Worm (Caenorhabditis elegans) whole organism, midembryonic: Measurements from ENCODE around the gene epac-1.

ENCODE experiments used
- T22C8.4 ChIP-seq: fragments of 200-800 bp; sonication (Bioruptor generic); IDR thresholded peaks from 2 replicates; pipeline ENCODE4 v1.3.6; 2022; ENCODE audit warnings: missing genetic modification characterization, missing compliant biosample characterization
- cog-1 ChIP-seq: sonication (generic microtip); optimal IDR thresholded peaks from 2 replicates; lab custom pipeline; 2016; ENCODE audit warnings: missing genetic modification characterization, missing compliant biosample characterization
- flt-1 ChIP-seq: fragments of 200-800 bp; sonication (Bioruptor generic); IDR thresholded peaks from 2 replicates; pipeline ENCODE4 v1.3.6; 2022; ENCODE audit warnings: missing genetic modification characterization, missing compliant biosample characterization
- klf-2 ChIP-seq: fragments of 200-800 bp; sonication (Bioruptor generic); conservative IDR thresholded peaks from 2 replicates; pipeline ENCODE4 v1.3.6; 2022; ENCODE audit warnings: missing genetic modification reagents, missing genetic modification characterization, missing compliant biosample characterization
- med-1 ChIP-seq: sonication (generic microtip); optimal IDR thresholded peaks from 2 replicates; lab custom pipeline; 2017; ENCODE audit warnings: missing genetic modification characterization, mild to moderate bottlenecking, missing compliant biosample characterization, antibody characterized with exemption, missing genetic modification reagents; ENCODE audit not compliant: insufficient read depth
- ref-1 ChIP-seq: fragments of 200-800 bp; sonication (Bioruptor generic); conservative IDR thresholded peaks from 2 replicates; pipeline ENCODE4 v1.3.6; 2022; ENCODE audit warnings: missing genetic modification reagents, missing genetic modification characterization, missing compliant biosample characterization
- tab-1 ChIP-seq: fragments of 200-800 bp; sonication (Bioruptor generic); IDR thresholded peaks from 2 replicates; pipeline ENCODE4 v1.3.6; 2022; ENCODE audit warnings: missing genetic modification characterization, missing compliant biosample characterization
- ztf-23 ChIP-seq: fragments of 200-800 bp; sonication (Bioruptor generic); IDR thresholded peaks from 2 replicates; pipeline ENCODE4 v1.3.6; 2022; ENCODE audit warnings: missing genetic modification reagents, missing genetic modification characterization, missing compliant biosample characterization
- ztf-29 ChIP-seq: fragments of 200-800 bp; sonication (Bioruptor generic); IDR thresholded peaks from 2 replicates; pipeline ENCODE4 v1.3.6; 2022; ENCODE audit warnings: missing genetic modification reagents, missing genetic modification characterization, missing compliant biosample characterization

Gene epac-1

DNA sequence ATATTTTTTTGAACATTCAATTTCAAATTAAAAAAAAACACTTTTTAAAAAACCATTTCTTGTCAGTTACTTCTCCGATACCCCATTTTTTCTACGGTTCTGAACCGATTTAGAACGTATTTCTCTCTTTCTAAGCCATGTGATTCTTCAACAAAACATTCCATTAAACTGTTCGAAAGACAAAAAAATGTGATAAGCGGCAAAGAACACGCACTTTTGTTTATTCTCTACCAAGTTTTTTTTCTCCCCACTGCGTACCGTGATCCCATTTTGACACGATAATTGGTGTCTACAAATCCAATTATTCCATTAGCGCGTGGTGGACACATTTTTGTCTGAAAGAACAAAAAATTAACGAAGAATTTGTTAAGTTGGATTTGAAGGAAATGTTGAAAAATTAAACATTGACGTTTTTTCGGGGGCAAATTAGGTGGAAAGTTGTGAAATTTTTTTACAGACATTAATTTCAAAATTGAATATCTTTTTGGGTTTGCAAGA lies 52.4 kb downstream of the epac-1 start:
- TF ChIP-seq T22C8.4 (GFP tag; lab: Robert Waterston, UW) (no peak), ref-1 (GFP tag; lab: Robert Waterston, UW) (no peak), klf-2 (no peak), med-1 (GFP tag; lab: Kevin White, UChicago) (no peak), cog-1 (tag; lab: Kevin White, UChicago) (no peak), ztf-23 (GFP tag; lab: Robert Waterston, UW) (no peak), flt-1 (GFP tag; lab: Robert Waterston, UW) (no peak), tab-1 (GFP tag; lab: Robert Waterston, UW) (no peak), ztf-29 (GFP tag; lab: Robert Waterston, UW) (no peak)

DNA sequence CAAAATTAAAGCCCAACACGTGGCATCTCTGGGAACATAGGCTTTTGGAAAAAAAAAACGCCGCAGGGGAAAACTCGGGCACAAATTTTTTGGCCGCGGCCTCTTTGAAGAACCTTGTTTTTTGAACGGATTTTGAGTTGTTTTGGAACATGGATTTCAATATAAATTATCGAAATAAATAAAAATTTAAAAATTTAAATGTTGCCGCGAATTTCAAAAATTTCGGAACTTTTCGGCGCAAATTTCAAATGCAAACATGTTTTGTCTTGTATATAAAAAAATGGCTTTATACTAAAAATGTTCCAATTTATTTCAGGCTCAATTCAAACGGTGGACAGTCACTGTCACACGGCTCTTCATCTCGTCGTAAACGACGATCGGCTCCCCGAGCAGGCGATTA lies 55.0 kb downstream of the epac-1 start:
- TF ChIP-seq cog-1 (tag; lab: Kevin White, UChicago), result no peak
- no peak for TF ChIP-seq flt-1 (GFP tag; lab: Robert Waterston, UW)
- no peak for TF ChIP-seq klf-2
- TF ChIP-seq T22C8.4 (GFP tag; lab: Robert Waterston, UW), result no peak
- TF ChIP-seq med-1 (GFP tag; lab: Kevin White, UChicago), result no peak
